Worm (Caenorhabditis elegans): Measurements from ENCODE around the gene tag-18.

ce11 chrX:3762410-3762809, 28.6 kb upstream of the tag-18 start, which contains the start of gene T14G12.11:
- no peak for TF ChIP-seq skn-1 (tag; optimal IDR thresholded peaks at IDR 0.05)
- TF ChIP-seq nhr-77 (tag; optimal IDR thresholded peaks at IDR 0.05): no peak
- no peak for TF ChIP-seq fos-1 (tag; optimal IDR thresholded peaks at IDR 0.05)
- no peak for TF ChIP-seq nhr-76 (tag; optimal IDR thresholded peaks at IDR 0.05)
- no peak for TF ChIP-seq ceh-82 (tag; optimal IDR thresholded peaks at IDR 0.05)
- TF ChIP-seq fkh-10 (GFP tag; optimal IDR thresholded peaks at IDR 0.05): no peak
- TF ChIP-seq aly-2 (tag; optimal IDR thresholded peaks at IDR 0.05): no peak
- TF ChIP-seq lin-15B (tag; optimal IDR thresholded peaks at IDR 0.05): no peak
- TF ChIP-seq jun-1 (tag; optimal IDR thresholded peaks at IDR 0.05): no peak
- no peak for TF ChIP-seq ztf-11 (tag; optimal IDR thresholded peaks at IDR 0.05)

Data from whole organism, L3 larva.